Worm (Caenorhabditis elegans) whole organism, late embryonic: ENCODE data around the gene his-38.

Experiments used
- dmd-4 ChIP-seq: sonication (generic microtip); optimal IDR thresholded peaks from 2 replicates; lab custom pipeline; 2016; ENCODE audit warnings: borderline replicate concordance, missing genetic modification characterization, missing compliant biosample characterization
- hlh-15 ChIP-seq: sonication (generic microtip); optimal IDR thresholded peaks from 2 replicates; lab custom pipeline; 2016; ENCODE audit warnings: missing genetic modification characterization, missing compliant biosample characterization
- nhr-11 ChIP-seq: fragments of 150-350 bp; optimal IDR thresholded peaks from 2 replicates; lab custom pipeline; 2014; ENCODE audit warnings: missing biosample characterization, missing genetic modification characterization

DNA sequence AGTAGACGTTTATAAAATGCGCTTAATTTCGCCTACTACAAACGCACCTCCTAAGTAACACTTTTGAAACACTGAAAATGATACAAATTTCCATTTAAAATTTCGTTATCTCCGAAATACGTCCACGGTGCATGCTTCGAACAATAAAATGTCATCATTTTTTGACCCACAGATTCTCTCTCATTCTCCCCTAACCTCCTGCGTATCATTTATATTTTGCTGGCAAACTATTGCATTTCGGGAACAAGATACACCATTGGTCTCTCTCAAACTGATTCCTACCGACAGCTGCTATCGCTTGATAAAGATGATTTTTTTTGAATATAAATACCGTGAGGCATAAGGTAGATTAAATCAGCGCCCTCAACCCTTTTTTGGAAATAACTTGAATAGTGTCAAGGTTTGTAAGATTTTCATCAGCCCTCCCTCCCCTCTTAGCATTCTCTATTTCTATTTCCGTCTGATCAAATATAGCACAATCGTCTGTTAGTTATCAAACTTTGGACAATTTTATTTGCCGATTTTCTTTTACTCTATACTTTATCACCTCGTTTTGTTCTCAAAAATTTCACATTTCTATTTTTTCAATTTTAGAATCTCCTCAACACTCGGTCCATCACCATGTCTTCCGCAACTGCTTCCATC, 31.4 kb upstream of the his-38 start, which contains the start of gene C07D8.6:
- TF ChIP-seq hlh-15 (tag; lab: Kevin White, UChicago): no peak
- no peak for TF ChIP-seq dmd-4 (tag; lab: Kevin White, UChicago)
- TF ChIP-seq nhr-11 (tag; lab: Kevin White, UChicago): no peak
